Worm (Caenorhabditis elegans) whole organism, L4 larva: ENCODE data around the gene C24H10.2.

Experiments used
- T20F7.1 ChIP-seq: fragments of 200-800 bp; sonication (Bioruptor generic); optimal IDR thresholded peaks from 2 replicates; lab custom pipeline; 2018; ENCODE audit warnings: mild to moderate bottlenecking, missing genetic modification characterization, missing compliant biosample characterization
- duxl-1 ChIP-seq: sonication (generic microtip); optimal IDR thresholded peaks from 2 replicates; lab custom pipeline; 2016; ENCODE audit warnings: mild to moderate bottlenecking, missing genetic modification characterization, moderate library complexity, missing compliant biosample characterization; ENCODE audit not compliant: poor library complexity
- fkh-10 ChIP-seq: fragments of 150-350 bp; optimal IDR thresholded peaks from 2 replicates; lab custom pipeline; 2014; ENCODE audit warnings: missing biosample characterization, missing genetic modification reagents, missing genetic modification characterization
- gei-8 ChIP-seq: fragments of 200-800 bp; sonication (Bioruptor generic); optimal IDR thresholded peaks from 2 replicates; lab custom pipeline; 2018; ENCODE audit warnings: mild to moderate bottlenecking, missing genetic modification characterization, missing compliant biosample characterization
- lin-39 ChIP-seq: fragments of 150-350 bp; optimal IDR thresholded peaks from 2 replicates; lab custom pipeline; 2014; ENCODE audit warnings: missing biosample characterization, missing genetic modification reagents, missing genetic modification characterization
- nhr-28 ChIP-seq: fragments of 150-350 bp; optimal IDR thresholded peaks from 2 replicates; lab custom pipeline; 2014; ENCODE audit warnings: missing biosample characterization, missing genetic modification characterization
- nhr-76 ChIP-seq: fragments of 150-350 bp; optimal IDR thresholded peaks from 2 replicates; lab custom pipeline; 2014; ENCODE audit warnings: missing biosample characterization, missing genetic modification characterization
- nhr-77 ChIP-seq: fragments of 150-350 bp; optimal IDR thresholded peaks from 2 replicates; lab custom pipeline; 2014; ENCODE audit warnings: missing biosample characterization, missing genetic modification characterization
- php-3 ChIP-seq: fragments of 200-800 bp; sonication (Bioruptor generic); IDR thresholded peaks from 2 replicates; pipeline ENCODE4 v1.3.6; 2022; ENCODE audit warnings: missing genetic modification reagents, missing genetic modification characterization, missing compliant biosample characterization
- spr-3 ChIP-seq: fragments of 200-800 bp; sonication (Bioruptor generic); optimal IDR thresholded peaks from 2 replicates; lab custom pipeline; 2018; ENCODE audit warnings: mild to moderate bottlenecking, missing genetic modification characterization, missing compliant biosample characterization
- unc-39 ChIP-seq: sonication (generic microtip); optimal IDR thresholded peaks from 2 replicates; lab custom pipeline; 2017; ENCODE audit warnings: missing biosample characterization, missing genetic modification characterization
- zip-11 ChIP-seq: fragments of 200-800 bp; sonication (Bioruptor generic); IDR thresholded peaks from 2 replicates; pipeline ENCODE4 v1.3.6; 2022; ENCODE audit warnings: missing genetic modification characterization, missing compliant biosample characterization
- ztf-11 ChIP-seq: fragments of 150-350 bp; optimal IDR thresholded peaks from 2 replicates; lab custom pipeline; 2014; ENCODE audit warnings: missing biosample characterization, missing genetic modification characterization

DNA sequence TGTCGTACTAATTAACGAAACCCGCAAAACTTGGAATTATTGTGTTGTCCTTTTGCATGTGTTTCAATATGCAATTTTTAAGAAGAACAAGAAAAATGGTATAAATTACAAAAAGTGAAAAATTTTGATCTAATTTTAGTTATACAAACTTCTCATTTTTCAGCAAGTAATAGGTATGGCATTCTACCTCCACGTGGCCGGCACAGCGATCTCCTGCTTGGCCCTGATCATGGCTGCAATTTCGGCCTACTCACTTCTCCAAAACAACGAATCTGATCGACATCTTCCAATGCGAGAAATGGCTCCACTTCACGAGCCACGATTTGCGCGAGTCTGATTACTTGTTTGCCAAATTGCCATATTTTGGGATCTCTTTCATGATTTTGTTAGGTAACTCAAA, 9.5 kb downstream of the C24H10.2 start:
- TF ChIP-seq nhr-28 (tag; lab: Kevin White, UChicago) = no peak
- no peak for TF ChIP-seq zip-11
- TF ChIP-seq lin-39 (tag; lab: Kevin White, UChicago) = no peak
- no peak for TF ChIP-seq fkh-10 (GFP tag; lab: Kevin White, UChicago)
- no peak for TF ChIP-seq php-3 (GFP tag; lab: Robert Waterston, UW)
- TF ChIP-seq spr-3 = no peak
- no peak for TF ChIP-seq nhr-76 (tag; lab: Kevin White, UChicago)
- no peak for TF ChIP-seq duxl-1 (tag; lab: Kevin White, UChicago)
- TF ChIP-seq gei-8 = no peak
- TF ChIP-seq unc-39 (tag; lab: Kevin White, UChicago) = no peak
- no peak for TF ChIP-seq T20F7.1
- TF ChIP-seq nhr-77 (tag; lab: Kevin White, UChicago) = no peak
- no peak for TF ChIP-seq ztf-11
